Worm (Caenorhabditis elegans): ENCODE results near the gene F11G11.5.

The F11G11.5 gene

ce11 chrII:4905883-4906282 is 48.2 kb downstream of the F11G11.5 start:
- TF ChIP-seq rnt-1 (tag; optimal IDR thresholded peaks at IDR 0.05) (no peak), hlh-17 (GFP tag; optimal IDR thresholded peaks at IDR 0.05; ENCODE audit: borderline replicate concordance) (no peak), ztf-4 (tag; optimal IDR thresholded peaks at IDR 0.05) (no peak), mdl-1 (tag; optimal IDR thresholded peaks at IDR 0.05) (no peak), dsc-1 (tag; optimal IDR thresholded peaks at IDR 0.05) (peak; percentile 92), fkh-4 (tag; optimal IDR thresholded peaks at IDR 0.05; ENCODE audit: borderline replicate concordance) (peak; percentile 77)

- peak; percentile 12 for TF ChIP-seq unc-130 (tag; optimal IDR thresholded peaks at IDR 0.05)
- TF ChIP-seq F16B12.6 (tag; optimal IDR thresholded peaks at IDR 0.05): no peak
- TF ChIP-seq mep-1 (tag; optimal IDR thresholded peaks at IDR 0.05): peak; percentile 19
- peak; percentile 11 to 20 for TF ChIP-seq efl-1 (optimal IDR thresholded peaks at IDR 0.05)
- TF ChIP-seq efl-1 (GFP tag; optimal IDR thresholded peaks at IDR 0.05 in 1 of 2): peak in 1 of 2 experiments; percentile 86
- no peak for TF ChIP-seq C16A3.4 (tag; optimal IDR thresholded peaks at IDR 0.05)
- TF ChIP-seq rnt-1 (tag; optimal IDR thresholded peaks at IDR 0.05): peak; percentile 42
- peak in 1 of 6 experiments; percentile 7 for TF ChIP-seq elt-3 (tag; optimal IDR thresholded peaks at IDR 0.05)
- peak in 1 of 3 experiments; percentile 2 for TF ChIP-seq dpl-1 (GFP tag; optimal IDR thresholded peaks at IDR 0.05)
- TF ChIP-seq nhr-47 (tag; optimal IDR thresholded peaks at IDR 0.05): peak; percentile 28
- peak; percentile 54 for TF ChIP-seq fkh-8 (tag; optimal IDR thresholded peaks at IDR 0.05)
- peak in 1 of 2 experiments; percentile 5 for TF ChIP-seq lsy-2 (tag; optimal IDR thresholded peaks at IDR 0.05)
- peak; percentile 45 for TF ChIP-seq nhr-71 (tag; optimal IDR thresholded peaks at IDR 0.05)
- no peak for TF ChIP-seq ces-1 (GFP tag; optimal IDR thresholded peaks at IDR 0.05)
- peak; percentile 14 for TF ChIP-seq snu-23 (GFP tag; optimal IDR thresholded peaks at IDR 0.05)
- TF ChIP-seq skn-1 (tag; optimal IDR thresholded peaks at IDR 0.05): peak; percentile 97
- no peak for TF ChIP-seq mef-2 (tag; optimal IDR thresholded peaks at IDR 0.05)
- TF ChIP-seq blmp-1 (tag; optimal IDR thresholded peaks at IDR 0.05): peak; percentile 9
- TF ChIP-seq alr-1 (tag; optimal IDR thresholded peaks at IDR 0.05; ENCODE audit: borderline replicate concordance): no peak
- TF ChIP-seq tbx-2 (tag; optimal IDR thresholded peaks at IDR 0.05): peak; percentile 27
- TF ChIP-seq unc-86 (tag; optimal IDR thresholded peaks at IDR 0.05): peak; percentile 13
- TF ChIP-seq lin-14 (GFP tag; optimal IDR thresholded peaks at IDR 0.05): peak; percentile 77
These were observed 50.4 kb downstream of the F11G11.5 start for ce11 chrII:4908160-4908559.
